Fruit fly (Drosophila melanogaster): ENCODE data around the gene CG3792.

The CG3792 gene

dm6 chr2L:5002711-5003402 lies 25.7 kb downstream of the CG3792 start:
- TF ChIP-seq usp (GFP tag; optimal IDR thresholded peaks at IDR 0.05) (no peak), EcR (GFP tag; optimal IDR thresholded peaks at IDR 0.05) (peak in 1 of 2 experiments; percentile 32)

DNA sequence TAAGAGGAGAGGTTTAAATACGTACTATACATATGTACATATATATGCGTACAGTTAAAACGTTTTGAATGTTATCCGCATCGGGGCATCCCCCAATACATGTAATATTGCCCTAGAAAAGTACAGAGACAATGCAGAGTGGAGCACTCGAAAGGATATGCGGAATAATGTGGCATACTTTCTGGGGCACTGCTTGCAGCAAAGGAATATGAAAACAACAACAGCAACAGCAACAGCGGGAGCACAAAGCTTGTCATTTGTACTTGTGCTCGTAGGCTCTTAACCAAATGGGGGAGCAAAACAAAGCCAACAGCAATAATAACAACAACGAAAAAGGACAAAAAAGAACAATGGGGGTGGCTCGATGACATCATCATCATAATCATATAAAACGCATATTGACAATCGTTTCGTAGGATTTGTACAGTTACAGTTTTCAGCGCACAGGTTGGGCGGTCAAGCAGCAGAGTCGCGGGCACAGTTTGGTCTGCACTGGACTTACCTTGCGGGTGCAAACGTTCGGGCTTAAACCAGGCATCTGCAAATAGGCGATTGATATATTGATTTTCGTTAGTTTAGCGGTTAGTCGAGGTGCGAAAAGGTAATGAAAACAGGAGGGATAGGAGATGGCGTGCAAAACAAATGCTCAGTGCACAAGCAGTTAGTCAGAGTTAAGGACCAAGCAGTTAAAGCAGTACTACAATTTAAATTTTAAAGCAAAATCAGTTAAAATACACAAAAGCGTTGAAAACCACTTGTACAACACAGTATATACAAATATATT lies 26.8 kb downstream of the CG3792 start:
- no peak for TF ChIP-seq usp (GFP tag; optimal IDR thresholded peaks at IDR 0.05)

DNA sequence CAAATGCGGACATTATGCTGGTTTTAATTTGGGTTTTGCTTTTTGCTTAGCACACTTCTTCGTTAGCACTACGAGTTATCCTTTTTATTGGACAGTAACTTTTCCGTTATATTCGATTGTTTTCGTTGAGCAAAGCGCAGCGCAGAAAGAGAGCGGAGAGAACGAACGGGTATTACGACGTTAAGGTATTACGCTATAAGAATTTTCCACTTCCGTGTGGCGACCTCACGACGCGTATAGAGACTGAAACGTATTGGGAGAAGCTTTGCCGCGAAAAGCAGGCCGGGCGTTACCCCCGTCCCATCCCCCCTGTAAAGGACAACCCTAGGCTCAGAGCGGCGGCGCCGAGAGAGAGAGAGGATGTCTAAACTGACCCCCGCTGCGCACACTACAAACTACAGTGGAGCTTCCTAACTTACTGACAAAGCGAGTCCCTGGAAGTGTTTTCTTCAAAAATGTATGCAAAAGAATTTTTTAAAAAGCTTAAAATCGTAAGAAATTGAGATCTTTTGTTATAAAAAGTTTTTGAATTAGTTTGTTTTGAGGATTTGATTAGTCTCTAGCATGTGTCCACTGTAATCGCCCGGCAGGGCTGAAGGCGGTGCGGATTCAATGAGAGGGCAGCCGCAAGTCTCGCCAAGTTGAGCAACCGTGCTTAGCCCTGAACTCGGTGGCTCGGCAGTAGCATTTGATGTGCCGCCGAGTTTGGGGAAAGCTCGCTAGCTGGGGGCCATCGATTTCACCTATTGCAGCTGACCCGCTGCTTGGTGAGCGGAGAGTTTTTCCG lies 27.8 kb downstream of the CG3792 start:
- TF ChIP-seq usp (GFP tag; optimal IDR thresholded peaks at IDR 0.05) (no peak), pan (optimal IDR thresholded peaks at IDR 0.05) (peak; percentile 65)

DNA sequence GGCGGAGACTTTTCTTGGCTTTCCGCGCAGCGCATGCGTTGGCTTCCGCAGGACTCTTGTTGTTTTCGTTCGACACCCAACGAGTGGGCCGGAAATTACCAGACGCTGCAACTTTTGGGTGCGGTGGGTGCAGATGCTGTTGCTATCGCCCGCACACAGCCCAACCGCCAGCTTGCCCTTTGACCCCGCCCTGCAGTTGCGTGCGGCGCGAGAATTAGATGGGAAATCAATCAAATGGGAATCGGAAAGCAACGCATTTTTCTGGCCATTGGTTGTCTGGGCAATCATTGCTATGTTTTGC lies 28.3 kb downstream of the CG3792 start:
- TF ChIP-seq Dll (optimal IDR thresholded peaks at IDR 0.05) (no peak), psq (optimal IDR thresholded peaks at IDR 0.05) (no peak)

DNA sequence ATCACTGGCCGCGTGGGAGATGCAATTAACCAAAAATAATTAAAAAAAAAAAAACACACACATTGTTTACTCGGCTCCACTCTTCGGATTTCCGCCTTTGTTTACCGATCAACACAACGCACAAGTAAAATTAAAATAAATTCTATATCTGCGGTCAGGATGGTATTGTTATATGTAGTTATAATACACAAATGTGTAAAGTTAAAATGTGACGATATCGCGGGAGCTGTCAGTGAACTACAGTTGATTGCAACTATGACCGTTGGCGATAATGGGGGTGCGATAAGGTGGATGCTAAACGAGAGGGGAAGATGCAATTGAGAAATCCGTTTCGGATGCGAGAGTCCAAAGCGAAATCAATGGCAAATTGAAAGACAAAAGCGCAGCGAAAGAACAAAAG lies 29.2 kb downstream of the CG3792 start:
- TF ChIP-seq usp (GFP tag; optimal IDR thresholded peaks at IDR 0.05) (no peak), psq (optimal IDR thresholded peaks at IDR 0.05) (no peak), pan (optimal IDR thresholded peaks at IDR 0.05) (no peak), CG8478 (optimal IDR thresholded peaks at IDR 0.05) (no peak), Dll (optimal IDR thresholded peaks at IDR 0.05) (no peak), EcR (GFP tag; optimal IDR thresholded peaks at IDR 0.05) (no peak)

- TF ChIP-seq EcR (GFP tag; optimal IDR thresholded peaks at IDR 0.05) (no peak), Dll (optimal IDR thresholded peaks at IDR 0.05) (no peak), CG8478 (optimal IDR thresholded peaks at IDR 0.05) (no peak)
These were observed 30.1 kb downstream of the CG3792 start for dm6 chr2L:5007256-5007655.

- no peak for TF ChIP-seq CG8478 (optimal IDR thresholded peaks at IDR 0.05)
- no peak for TF ChIP-seq EcR (GFP tag; optimal IDR thresholded peaks at IDR 0.05)
These were observed 32.4 kb downstream of the CG3792 start, which contains the start of gene Rtnl1 for dm6 chr2L:5009306-5010030. Gene Rtnl1 (minus strand): TSS chr2L:5009720.

- no peak for TF ChIP-seq usp (GFP tag; optimal IDR thresholded peaks at IDR 0.05)
- TF ChIP-seq Dll (optimal IDR thresholded peaks at IDR 0.05) = no peak
- TF ChIP-seq psq (optimal IDR thresholded peaks at IDR 0.05) = no peak
- no peak for TF ChIP-seq EcR (GFP tag; optimal IDR thresholded peaks at IDR 0.05)
- TF ChIP-seq pan (optimal IDR thresholded peaks at IDR 0.05) = no peak
- no peak for TF ChIP-seq CG8478 (optimal IDR thresholded peaks at IDR 0.05)
These were observed 33.7 kb downstream of the CG3792 start, which contains the start of the genes CG31917, Tfb5 and SelT for dm6 chr2L:5010784-5011260. Gene CG31917 (minus strand): TSS chr2L:5010834. Gene Tfb5 (minus strand): TSS chr2L:5010834. Gene SelT (plus strand): TSS chr2L:5010922.

dm6 chr2L:5020479-5020878 lies 43.4 kb downstream of the CG3792 start:
- TF ChIP-seq usp (GFP tag; optimal IDR thresholded peaks at IDR 0.05) = no peak
- TF ChIP-seq pan (optimal IDR thresholded peaks at IDR 0.05) = no peak
- TF ChIP-seq psq (optimal IDR thresholded peaks at IDR 0.05) = no peak
- no peak for TF ChIP-seq Dll (optimal IDR thresholded peaks at IDR 0.05)

DNA sequence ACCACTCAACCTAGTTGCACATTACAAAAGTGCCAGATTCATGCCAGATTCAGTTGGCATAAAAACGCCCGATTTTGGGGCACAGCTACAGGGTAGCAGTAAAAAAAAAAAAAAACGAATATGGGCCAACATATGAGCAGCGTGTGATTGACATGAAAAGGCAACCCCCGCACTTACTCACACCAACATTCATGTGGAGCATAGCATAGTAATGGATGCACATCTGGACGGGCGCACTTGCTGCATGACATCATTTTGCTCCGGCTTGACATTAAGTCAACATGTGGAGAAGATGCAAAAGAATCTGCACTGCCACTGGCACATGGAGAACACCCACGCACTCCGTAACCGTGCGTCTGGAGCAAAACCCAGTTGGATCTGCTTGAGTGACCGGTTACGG lies 45.5 kb downstream of the CG3792 start:
- no peak for TF ChIP-seq EcR (GFP tag; optimal IDR thresholded peaks at IDR 0.05)
- no peak for TF ChIP-seq usp (GFP tag; optimal IDR thresholded peaks at IDR 0.05)
- no peak for TF ChIP-seq CG8478 (optimal IDR thresholded peaks at IDR 0.05)
- no peak for TF ChIP-seq Dll (optimal IDR thresholded peaks at IDR 0.05)

DNA sequence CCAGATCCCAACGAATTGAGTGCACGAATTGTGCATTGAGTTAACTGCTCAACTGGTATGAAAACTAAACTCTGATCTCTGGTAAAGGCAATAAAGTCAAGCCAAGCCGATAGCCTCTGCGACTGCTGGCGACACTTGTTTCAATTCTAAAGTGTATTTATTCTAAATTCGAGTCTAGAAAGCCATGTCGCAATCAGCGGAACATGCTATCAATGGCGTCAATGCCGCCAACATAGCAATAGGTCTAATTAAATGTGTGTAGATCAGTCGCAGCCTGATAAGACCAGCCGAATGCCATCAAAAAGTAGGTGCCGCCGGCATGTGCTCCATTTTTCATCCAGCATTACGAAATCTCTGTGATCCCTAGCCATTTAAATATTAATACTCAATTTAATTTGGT lies 48.4 kb downstream of the CG3792 start:
- TF ChIP-seq psq (optimal IDR thresholded peaks at IDR 0.05) = no peak
- no peak for TF ChIP-seq EcR (GFP tag; optimal IDR thresholded peaks at IDR 0.05)
- no peak for TF ChIP-seq usp (GFP tag; optimal IDR thresholded peaks at IDR 0.05)
- TF ChIP-seq CG8478 (optimal IDR thresholded peaks at IDR 0.05) = no peak
- no peak for TF ChIP-seq pan (optimal IDR thresholded peaks at IDR 0.05)
- no peak for TF ChIP-seq Dll (optimal IDR thresholded peaks at IDR 0.05)

- TF ChIP-seq usp (GFP tag; optimal IDR thresholded peaks at IDR 0.05) (no peak), pan (optimal IDR thresholded peaks at IDR 0.05) (no peak), psq (optimal IDR thresholded peaks at IDR 0.05) (no peak), Dll (optimal IDR thresholded peaks at IDR 0.05) (no peak), EcR (GFP tag; optimal IDR thresholded peaks at IDR 0.05) (no peak), CG8478 (optimal IDR thresholded peaks at IDR 0.05) (no peak)
These were observed 50.4 kb downstream of the CG3792 start for dm6 chr2L:5027321-5028069.

Data from whole organism.